Worm (Caenorhabditis elegans): Measurements from ENCODE around the gene emb-1.

DNA sequence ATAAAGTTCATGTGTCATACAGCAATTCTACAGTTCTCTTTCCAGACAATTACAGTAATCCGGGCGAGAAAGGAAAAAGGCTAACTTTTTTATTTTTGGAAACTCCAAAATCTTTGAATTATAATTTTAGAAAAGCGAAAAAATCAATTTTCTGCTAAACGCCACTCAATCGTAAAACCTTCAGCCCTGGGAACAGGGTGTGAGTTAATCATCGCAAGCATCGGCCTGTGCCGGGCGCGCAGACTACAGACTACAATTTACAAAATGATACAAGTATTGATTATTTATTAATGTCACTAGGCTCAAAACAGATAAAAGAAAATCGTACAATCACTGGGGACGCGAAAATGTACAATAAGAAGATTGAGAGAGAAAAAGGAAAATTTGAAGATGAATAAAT lies 42.6 kb upstream of the emb-1 start:
- TF ChIP-seq nhr-12 (tag; optimal IDR thresholded peaks at IDR 0.05) (no peak), mab-5 (tag; optimal IDR thresholded peaks at IDR 0.05) (no peak), unc-62 (GFP tag; optimal IDR thresholded peaks at IDR 0.05) (no peak), egl-27 (tag; optimal IDR thresholded peaks at IDR 0.05) (no peak), nhr-11 (tag; optimal IDR thresholded peaks at IDR 0.05) (no peak), lin-39 (tag; optimal IDR thresholded peaks at IDR 0.05) (no peak), ama-1 (optimal IDR thresholded peaks at IDR 0.05) (no peak), lsy-2 (tag; optimal IDR thresholded peaks at IDR 0.05) (no peak), zag-1 (tag; optimal IDR thresholded peaks at IDR 0.05) (no peak), nhr-23 (tag; optimal IDR thresholded peaks at IDR 0.05) (no peak), fos-1 (tag; optimal IDR thresholded peaks at IDR 0.05) (no peak), nhr-77 (tag; optimal IDR thresholded peaks at IDR 0.05) (no peak)

Measured in whole organism, L2 larva.